Fruit fly (Drosophila melanogaster) whole organism, adult: ENCODE data around the gene mRpL11.
A peak's percentile ranks its signal among the peaks of the same experiment; 100 is the strongest.

Source experiments
- CG11617 ChIP-seq: fragments of 200-800 bp; sonication (Bioruptor generic); optimal IDR thresholded peaks from 2 replicates; lab custom pipeline; 2017; ENCODE audit warnings: mild to moderate bottlenecking, missing biosample characterization, missing genetic modification reagents, missing genetic modification characterization
- CG12768 ChIP-seq: fragments of 200-800 bp; sonication (Bioruptor generic); optimal IDR thresholded peaks from 2 replicates; lab custom pipeline; 2017; ENCODE audit warnings: missing biosample characterization, missing genetic modification characterization, mild to moderate bottlenecking, moderate library complexity, missing genetic modification reagents
- CG14711 ChIP-seq: fragments of 200-800 bp; sonication (Bioruptor generic); optimal IDR thresholded peaks from 2 replicates; lab custom pipeline; 2018; ENCODE audit warnings: missing biosample characterization, mild to moderate bottlenecking, missing genetic modification characterization, moderate library complexity
- CG1620 ChIP-seq: fragments of 200-800 bp; sonication (Bioruptor generic); optimal IDR thresholded peaks from 2 replicates; lab custom pipeline; 2016; ENCODE audit warnings: missing biosample characterization, missing genetic modification characterization
- CG33017 ChIP-seq: fragments of 200-800 bp; sonication (Bioruptor generic); optimal IDR thresholded peaks from 2 replicates; lab custom pipeline; 2018; ENCODE audit warnings: missing biosample characterization, mild to moderate bottlenecking, missing genetic modification characterization, moderate library complexity
- CG5204 ChIP-seq: fragments of 200-800 bp; sonication (Bioruptor generic); optimal IDR thresholded peaks from 2 replicates; lab custom pipeline; 2016; ENCODE audit warnings: missing biosample characterization, missing genetic modification characterization
- CG7045 ChIP-seq: fragments of 200-800 bp; sonication (Bioruptor generic); optimal IDR thresholded peaks from 2 replicates; lab custom pipeline; 2017; ENCODE audit warnings: missing biosample characterization, mild to moderate bottlenecking, missing genetic modification characterization
- CG7101 ChIP-seq: fragments of 200-800 bp; sonication (Bioruptor generic); optimal IDR thresholded peaks from 2 replicates; lab custom pipeline; 2018; ENCODE audit warnings: missing biosample characterization, mild to moderate bottlenecking, missing genetic modification characterization, moderate library complexity
- Clk ChIP-seq: fragments of 200-800 bp; sonication (Bioruptor generic); optimal IDR thresholded peaks from 2 replicates; lab custom pipeline; 2017; ENCODE audit warnings: missing biosample characterization, missing genetic modification characterization
- Crg-1 ChIP-seq: fragments of 200-800 bp; sonication (Bioruptor generic); optimal IDR thresholded peaks from 2 replicates; lab custom pipeline; 2016; ENCODE audit warnings: missing biosample characterization, missing genetic modification characterization
- Hr96 ChIP-seq: fragments of 200-800 bp; sonication (Bioruptor generic); optimal IDR thresholded peaks from 2 replicates; lab custom pipeline; 2016; ENCODE audit warnings: missing biosample characterization, missing genetic modification characterization
- Mnt ChIP-seq: fragments of 200-800 bp; sonication (Bioruptor generic); optimal IDR thresholded peaks from 2 replicates; lab custom pipeline; 2016; ENCODE audit warnings: missing biosample characterization, mild to moderate bottlenecking, missing genetic modification characterization
- bab1 ChIP-seq: fragments of 200-800 bp; sonication (Bioruptor generic); optimal IDR thresholded peaks from 3 replicates; lab custom pipeline; 2019; ENCODE audit warnings: missing biosample characterization, mild to moderate bottlenecking, missing genetic modification characterization, moderate library complexity
- cic ChIP-seq: fragments of 200-800 bp; sonication (Bioruptor generic); optimal IDR thresholded peaks from 2 replicates; lab custom pipeline; 2017; ENCODE audit warnings: missing biosample characterization, mild to moderate bottlenecking, missing genetic modification characterization, moderate library complexity
- cnc ChIP-seq, 2 experiments: fragments of >200 bp; optimal IDR thresholded peaks; 2 replicates each; lab custom pipeline; 2017
- kay ChIP-seq: fragments of 200-800 bp; sonication (Bioruptor generic); peaks from one replicate; lab custom pipeline; 2016; ENCODE audit warnings: missing biosample characterization, missing genetic modification characterization, borderline replicate concordance
- ovo ChIP-seq: fragments of 200-800 bp; sonication (Bioruptor generic); optimal IDR thresholded peaks from 2 replicates; lab custom pipeline; 2016; ENCODE audit warnings: missing biosample characterization, missing genetic modification characterization
- pad ChIP-seq: fragments of 200-800 bp; sonication (Bioruptor generic); optimal IDR thresholded peaks from 3 replicates; lab custom pipeline; 2017; ENCODE audit warnings: missing biosample characterization, missing genetic modification characterization, mild to moderate bottlenecking, moderate library complexity, missing genetic modification reagents
- tj ChIP-seq: fragments of 200-800 bp; sonication (Bioruptor generic); optimal IDR thresholded peaks from 3 replicates; lab custom pipeline; 2017; ENCODE audit warnings: missing biosample characterization, mild to moderate bottlenecking, missing genetic modification characterization, moderate library complexity
- toe ChIP-seq: fragments of 200-800 bp; sonication (Bioruptor generic); optimal IDR thresholded peaks from 2 replicates; lab custom pipeline; 2016; ENCODE audit warnings: missing biosample characterization, missing genetic modification characterization

Gene mRpL11

DNA sequence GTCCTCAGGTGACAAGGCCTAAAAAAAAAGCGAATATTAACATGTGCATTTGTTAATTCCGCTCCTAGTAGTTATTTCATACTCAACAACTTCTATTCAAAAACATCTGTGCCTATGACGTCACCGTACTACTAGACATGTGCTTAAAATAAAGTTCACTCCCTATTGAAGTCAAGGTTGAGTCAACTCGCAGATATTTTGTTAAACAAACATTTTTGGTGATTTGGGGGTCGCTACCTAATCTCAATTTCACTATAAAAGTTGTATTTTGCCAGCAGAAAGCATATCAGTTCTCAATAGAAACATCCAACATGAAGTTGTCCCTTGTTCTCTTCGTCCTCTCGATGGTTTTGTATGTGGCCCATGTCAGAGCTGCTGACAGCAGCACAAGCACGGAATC lies 5.1 kb downstream of the mRpL11 start, which contains the start of gene CG34273:
CG34273 (plus strand) TSS at position 301 of the 400 bp plus-strand sequence.
- no peak for TF ChIP-seq CG12768 (GFP tag; lab: Kevin White, UChicago)
- TF ChIP-seq cnc (optimal IDR thresholded peaks at IDR 0.05; lab: Kevin White, UChicago), result no peak
- no peak for TF ChIP-seq kay (GFP tag; lab: Kevin White, UChicago)
- no peak for TF ChIP-seq CG33017 (tag; lab: Kevin White, UChicago)
- no peak for TF ChIP-seq cic
- TF ChIP-seq CG1620 (GFP tag; lab: Kevin White, UChicago), result no peak
- no peak for TF ChIP-seq toe
- TF ChIP-seq pad (GFP tag; lab: Kevin White, UChicago), result no peak
- no peak for TF ChIP-seq Crg-1 (GFP tag; lab: Kevin White, UChicago)

DNA sequence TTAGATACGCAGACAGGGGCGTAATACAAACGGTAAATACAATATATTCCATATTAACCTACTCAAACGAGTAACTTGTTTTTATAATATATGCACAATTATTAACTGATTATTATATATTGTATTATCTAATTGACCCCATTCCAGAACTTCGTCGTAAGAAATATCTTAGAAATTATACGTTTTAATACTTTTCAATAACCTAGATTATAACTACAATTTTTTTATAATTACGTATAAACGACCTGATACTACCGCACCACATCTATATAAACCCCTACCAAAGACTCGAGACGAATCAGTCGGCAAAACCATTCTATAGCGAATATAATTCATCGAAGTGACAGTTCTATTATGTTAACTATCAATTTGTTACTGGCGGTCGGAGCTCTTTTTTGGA lies 9.1 kb downstream of the mRpL11 start, which contains the start of gene Cyp313a1:
Cyp313a1 (plus strand) TSS at position 301 of the 400 bp plus-strand sequence.
- TF ChIP-seq bab1 (GFP tag; lab: Kevin White, UChicago) (no peak), cic (no peak), CG5204 (GFP tag; lab: Kevin White, UChicago) (no peak), CG7101 (tag; lab: Kevin White, UChicago) (no peak), kay (GFP tag; lab: Kevin White, UChicago) (no peak), toe (no peak), CG1620 (GFP tag; lab: Kevin White, UChicago) (no peak), cnc (optimal IDR thresholded peaks at IDR 0.05; lab: Kevin White, UChicago) (no peak), CG11617 (GFP tag; lab: Kevin White, UChicago) (no peak), Clk (no peak), CG7045 (GFP tag; lab: Kevin White, UChicago) (no peak), CG12768 (GFP tag; lab: Kevin White, UChicago) (no peak), Mnt (GFP tag; lab: Kevin White, UChicago) (no peak), CG33017 (tag; lab: Kevin White, UChicago) (no peak), Crg-1 (GFP tag; lab: Kevin White, UChicago) (no peak), tj (no peak), ovo (no peak), Hr96 (GFP tag; lab: Kevin White, UChicago) (no peak), CG14711 (no peak)

DNA sequence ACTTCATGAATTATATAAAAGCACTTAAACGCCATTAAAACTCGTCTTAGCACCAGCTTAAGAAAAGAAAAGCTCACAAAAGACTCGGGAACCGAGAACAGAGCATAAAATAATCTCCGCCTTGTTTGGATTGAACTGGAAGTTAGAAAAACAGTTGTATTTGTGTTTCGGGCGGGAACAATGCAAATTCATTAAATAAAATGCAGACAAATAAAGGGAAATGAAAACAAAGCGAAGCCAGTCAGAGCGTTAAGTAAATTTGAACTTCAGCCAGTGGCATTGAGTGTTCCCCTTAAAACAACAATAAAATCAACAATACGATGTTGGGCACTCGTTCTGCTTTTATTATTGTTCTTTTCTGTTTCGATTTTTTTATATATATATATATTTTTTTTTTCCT lies 15.0 kb downstream of the mRpL11 start:
- TF ChIP-seq bab1 (GFP tag; lab: Kevin White, UChicago), result no peak

DNA sequence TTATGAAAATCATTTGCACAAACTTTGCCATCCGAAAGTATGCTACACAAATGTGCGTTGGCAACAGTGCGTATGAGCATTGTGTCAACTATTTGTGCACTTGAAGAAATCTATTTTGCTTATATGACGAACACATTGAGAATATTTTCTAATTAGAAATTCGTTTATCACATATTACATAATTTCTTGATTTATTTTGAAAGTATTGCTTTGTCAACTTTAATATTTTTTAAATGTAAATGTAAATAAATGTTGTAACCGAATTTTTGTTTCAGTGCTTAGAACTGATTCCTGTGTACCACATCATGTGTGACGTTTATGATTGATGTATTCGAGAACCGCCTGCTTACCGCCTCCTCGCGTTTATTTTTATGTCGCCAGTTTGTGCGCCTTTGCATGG lies 30.4 kb downstream of the mRpL11 start:
- TF ChIP-seq cnc (optimal IDR thresholded peaks at IDR 0.05; lab: Kevin White, UChicago) (no peak), CG11617 (GFP tag; lab: Kevin White, UChicago) (no peak), Mnt (GFP tag; lab: Kevin White, UChicago) (no peak), CG14711 (no peak), cic (no peak), bab1 (GFP tag; lab: Kevin White, UChicago) (no peak), toe (no peak), CG12768 (GFP tag; lab: Kevin White, UChicago) (no peak), CG7045 (GFP tag; lab: Kevin White, UChicago) (no peak)

DNA sequence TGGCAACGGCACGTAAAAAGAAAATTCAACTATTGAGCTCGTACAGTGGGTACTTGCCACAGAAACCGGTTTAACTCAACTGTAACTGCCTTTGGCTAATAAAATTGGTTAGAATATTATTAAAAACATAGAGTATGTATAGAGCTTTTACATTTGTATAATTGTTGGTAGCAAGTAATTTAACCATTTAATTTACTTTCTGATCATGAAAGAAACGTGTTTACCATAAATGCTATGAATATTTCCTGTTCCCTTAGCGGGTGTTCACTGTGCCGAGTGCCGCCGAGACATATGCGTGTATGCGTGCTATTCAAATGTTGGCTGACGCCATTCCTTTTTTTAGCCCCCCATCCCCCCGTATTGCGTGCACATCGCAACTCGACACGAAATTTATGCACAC lies 37.1 kb downstream of the mRpL11 start:
- TF ChIP-seq CG7101 (tag; lab: Kevin White, UChicago) (no peak), Clk (no peak), CG11617 (GFP tag; lab: Kevin White, UChicago) (no peak), pad (GFP tag; lab: Kevin White, UChicago) (no peak)

DNA sequence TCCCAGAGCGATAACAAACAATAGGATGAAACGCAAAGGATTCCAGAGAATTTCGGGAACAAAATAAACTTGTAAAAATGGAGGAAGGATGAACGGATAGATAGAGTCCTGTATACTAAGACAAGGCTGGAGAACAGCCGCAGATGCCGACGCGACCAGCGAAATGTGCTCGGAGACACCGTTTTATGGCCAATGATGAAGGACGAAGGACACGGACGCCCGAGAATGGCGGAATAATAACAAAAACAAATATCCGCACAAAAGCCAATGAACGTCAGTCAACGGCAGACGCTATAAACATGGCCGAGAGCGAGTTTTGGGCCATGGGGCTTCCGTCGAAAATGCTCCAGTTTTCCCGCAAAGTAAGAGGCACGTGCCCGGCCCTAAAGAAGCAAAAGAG lies 43.4 kb downstream of the mRpL11 start:
- TF ChIP-seq pad (GFP tag; lab: Kevin White, UChicago) (no peak), CG14711 (no peak), CG11617 (GFP tag; lab: Kevin White, UChicago) (no peak), CG33017 (tag; lab: Kevin White, UChicago) (no peak)

DNA sequence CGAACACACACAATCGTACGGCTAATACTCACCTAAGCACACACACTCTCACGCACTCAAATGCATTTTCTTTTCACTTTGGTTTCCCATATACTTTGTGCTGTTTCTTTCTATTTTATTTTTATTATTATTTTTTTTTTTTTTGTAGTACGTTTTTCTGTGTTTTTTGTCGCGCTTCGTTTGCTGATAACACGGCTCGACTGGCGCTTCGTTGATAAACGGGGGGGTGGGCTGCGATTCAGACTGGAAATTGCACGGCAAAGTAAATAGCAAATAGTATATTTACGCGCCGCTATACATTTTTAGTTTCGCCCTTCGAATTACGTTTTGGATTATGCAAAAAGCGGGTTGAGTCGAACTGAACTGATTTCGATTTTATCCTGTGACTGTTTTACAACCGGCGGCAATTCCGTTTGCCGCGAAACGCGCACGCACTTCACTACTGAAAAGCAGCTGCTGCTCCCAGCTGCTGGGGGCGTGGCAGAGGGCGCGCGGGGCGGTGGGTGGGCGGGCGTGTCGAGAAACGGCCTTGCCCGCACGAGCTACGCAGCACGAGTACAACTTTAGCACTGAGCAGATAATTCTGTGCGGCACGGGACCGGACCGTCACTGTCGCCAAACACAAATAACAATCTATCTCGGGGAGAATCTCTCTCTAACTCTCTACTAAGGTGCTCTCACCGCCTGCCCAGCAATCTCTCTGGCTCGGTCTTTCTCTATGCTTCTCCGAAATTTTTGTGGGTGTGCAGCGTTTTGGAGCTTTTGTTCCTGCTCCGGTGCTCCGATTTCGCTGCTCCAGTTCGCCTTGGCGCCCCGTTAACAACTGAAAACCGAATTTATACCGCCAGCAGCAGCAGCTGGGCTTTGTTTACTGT lies 46.1 kb downstream of the mRpL11 start, which contains the start of gene Pde6:
Pde6 (minus strand) TSS at position 825 of the 875 bp plus-strand sequence.
- TF ChIP-seq CG7101 (tag; lab: Kevin White, UChicago) (no peak), CG7045 (GFP tag; lab: Kevin White, UChicago) (peak; percentile 43), CG5204 (GFP tag; lab: Kevin White, UChicago) (no peak), Hr96 (GFP tag; lab: Kevin White, UChicago) (peak; percentile 42), CG11617 (GFP tag; lab: Kevin White, UChicago) (peak; percentile 63), kay (GFP tag; lab: Kevin White, UChicago) (peak; percentile 91), Crg-1 (GFP tag; lab: Kevin White, UChicago) (peak; percentile 33), tj (peak; percentile 36), cnc (optimal IDR thresholded peaks at IDR 0.05; lab: Kevin White, UChicago) (no peak), CG14711 (no peak), ovo (peak; percentile 17), CG1620 (GFP tag; lab: Kevin White, UChicago) (no peak), Clk (no peak), bab1 (GFP tag; lab: Kevin White, UChicago) (no peak), cic (peak; percentile 89), Mnt (GFP tag; lab: Kevin White, UChicago) (peak; percentile 38), CG12768 (GFP tag; lab: Kevin White, UChicago) (peak; percentile 79), pad (GFP tag; lab: Kevin White, UChicago) (no peak), CG33017 (tag; lab: Kevin White, UChicago) (peak; percentile 61), toe (no peak)
